Worm (Caenorhabditis elegans): ENCODE data around the gene dop-5.

ce11 chrV:11379341-11379740 lies 13.3 kb upstream of the dop-5 start:
- TF ChIP-seq flt-1 (GFP tag; IDR thresholded peaks at IDR 0.05) = no peak
- no peak for TF ChIP-seq ztf-23 (GFP tag; IDR thresholded peaks at IDR 0.05)
- no peak for TF ChIP-seq klf-2 (GFP tag; conservative IDR thresholded peaks at IDR 0.05)
- TF ChIP-seq med-1 (GFP tag; optimal IDR thresholded peaks at IDR 0.05; ENCODE audit: insufficient read depth) = no peak
- TF ChIP-seq tab-1 (GFP tag; IDR thresholded peaks at IDR 0.05) = no peak
- TF ChIP-seq ztf-29 (GFP tag; IDR thresholded peaks at IDR 0.05) = no peak
- no peak for TF ChIP-seq T22C8.4 (GFP tag; IDR thresholded peaks at IDR 0.05)
- no peak for TF ChIP-seq cog-1 (tag; optimal IDR thresholded peaks at IDR 0.05)
